Fruit fly (Drosophila melanogaster) whole organism, larva: ENCODE data around the gene CG34260.

ENCODE experiments used
- noc ChIP-seq: fragments of 200-800 bp; sonication (Bioruptor generic); optimal IDR thresholded peaks from 3 replicates; lab custom pipeline; 2019; ENCODE audit warnings: missing biosample characterization, mild to moderate bottlenecking, missing genetic modification characterization, moderate library complexity

The CG34260 gene

DNA sequence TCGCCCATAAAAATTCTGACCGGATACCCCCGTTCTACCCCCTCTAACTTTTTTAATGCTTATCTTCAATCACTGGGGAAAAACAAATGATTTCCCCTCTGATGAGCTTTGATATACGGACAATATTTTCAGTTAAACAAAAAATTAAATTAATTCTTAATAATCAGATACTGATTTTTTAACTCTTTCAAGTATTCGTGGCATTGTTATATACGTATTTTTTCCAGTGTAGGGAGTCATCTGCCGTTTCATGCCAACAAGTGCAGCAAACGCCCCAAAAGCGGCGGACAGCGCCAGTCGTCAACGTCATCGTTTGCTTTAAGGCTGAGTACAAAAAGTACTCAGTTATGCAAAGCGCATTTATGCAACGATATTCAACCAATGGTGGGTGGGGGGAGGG lies 13.2 kb upstream of the CG34260 start:
- TF ChIP-seq noc (tag; lab: Kevin White, UChicago): no peak

DNA sequence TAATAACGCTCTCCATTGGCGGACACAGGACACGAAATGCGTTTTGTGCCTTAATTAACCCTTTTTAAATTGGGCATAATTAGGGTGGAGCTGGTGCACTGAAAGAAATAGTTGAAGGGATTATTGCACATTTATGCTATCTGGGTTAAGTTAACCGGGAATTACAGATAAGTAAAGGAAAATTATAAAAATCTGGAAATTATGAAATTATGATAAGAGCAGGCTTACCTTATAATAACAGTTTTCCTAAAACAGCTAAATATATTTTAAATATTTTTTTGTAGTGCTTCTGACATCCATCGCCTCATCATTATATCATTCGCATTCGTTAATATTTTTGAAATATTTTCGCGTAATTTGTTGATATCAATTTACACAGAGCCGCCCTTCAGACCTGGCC lies 6.7 kb upstream of the CG34260 start:
- no peak for TF ChIP-seq noc (tag; lab: Kevin White, UChicago)

DNA sequence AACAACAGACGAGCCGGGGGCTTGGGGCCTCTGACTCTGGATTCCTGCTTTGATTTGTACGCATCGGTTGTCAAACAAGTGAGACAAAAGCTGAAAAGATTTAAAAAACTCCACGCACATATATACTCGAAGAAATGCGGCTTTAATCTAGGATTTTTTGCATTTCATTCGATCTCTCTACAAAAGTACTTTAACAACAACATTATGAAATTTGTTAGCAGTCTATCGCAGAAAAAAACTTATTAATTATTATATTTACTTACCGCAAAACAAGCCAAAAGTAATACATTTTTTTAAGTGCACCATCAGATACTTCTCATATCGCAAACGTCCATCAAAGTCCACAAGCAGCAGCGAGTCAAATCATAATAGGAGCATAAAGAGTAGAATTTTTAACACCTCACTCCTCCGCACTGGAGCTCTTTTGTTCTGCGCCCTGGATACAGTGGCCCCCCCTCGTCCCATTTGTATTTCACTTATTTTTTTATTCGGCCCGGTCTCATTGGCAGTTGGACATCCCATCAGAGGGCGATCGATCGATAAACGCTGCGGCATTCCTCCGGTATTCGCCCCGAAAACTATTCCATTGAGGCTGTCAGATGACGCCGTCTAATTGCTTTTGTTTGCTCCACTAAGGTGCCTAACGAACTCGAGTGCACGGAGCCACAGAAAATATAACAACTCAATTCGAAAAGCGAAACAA lies 3.3 kb upstream of the CG34260 start:
- no peak for TF ChIP-seq noc (tag; lab: Kevin White, UChicago)

DNA sequence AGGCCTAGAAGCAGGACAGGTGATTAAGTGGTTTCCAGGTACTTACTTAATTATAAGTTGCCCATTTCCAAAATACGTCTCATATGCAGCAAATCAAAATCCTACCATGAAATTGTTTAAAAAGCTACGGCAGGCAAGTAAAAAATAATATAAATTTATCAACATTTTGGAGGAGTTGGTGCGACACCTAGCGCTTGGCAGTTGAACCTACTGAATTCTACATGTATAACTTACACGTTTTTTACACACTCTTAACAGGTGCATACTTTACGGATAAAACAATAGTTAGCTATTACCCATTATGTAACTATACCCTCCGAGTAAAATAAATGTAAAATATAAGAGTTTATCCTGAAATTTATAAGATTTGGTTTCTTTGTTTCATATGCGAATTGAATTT lies 2.5 kb upstream of the CG34260 start:
- no peak for TF ChIP-seq noc (tag; lab: Kevin White, UChicago)

DNA sequence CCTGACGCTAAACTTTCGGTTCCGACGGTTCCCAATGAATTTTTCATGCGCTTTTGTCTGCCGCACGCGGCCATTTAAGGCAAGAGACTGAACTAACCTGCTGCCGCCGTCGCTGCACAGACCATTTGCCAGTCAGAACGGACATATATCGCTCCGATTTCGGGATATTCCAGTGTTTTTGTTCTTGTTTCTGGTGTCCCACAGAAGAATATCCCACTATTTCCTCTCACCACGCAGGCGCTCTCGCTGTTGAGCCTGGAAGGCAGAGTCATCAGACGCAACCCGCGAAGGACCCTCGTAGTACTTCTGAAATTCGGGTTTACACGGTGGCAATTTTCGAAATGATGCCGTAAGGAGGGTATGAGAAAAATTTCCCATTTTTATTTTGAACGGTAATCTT lies 5.2 kb downstream of the CG34260 start, which contains the start of gene cmpy:
cmpy (minus strand) TSS at position 101 of the 400 bp plus-strand sequence.
- TF ChIP-seq noc (tag; lab: Kevin White, UChicago): no peak

DNA sequence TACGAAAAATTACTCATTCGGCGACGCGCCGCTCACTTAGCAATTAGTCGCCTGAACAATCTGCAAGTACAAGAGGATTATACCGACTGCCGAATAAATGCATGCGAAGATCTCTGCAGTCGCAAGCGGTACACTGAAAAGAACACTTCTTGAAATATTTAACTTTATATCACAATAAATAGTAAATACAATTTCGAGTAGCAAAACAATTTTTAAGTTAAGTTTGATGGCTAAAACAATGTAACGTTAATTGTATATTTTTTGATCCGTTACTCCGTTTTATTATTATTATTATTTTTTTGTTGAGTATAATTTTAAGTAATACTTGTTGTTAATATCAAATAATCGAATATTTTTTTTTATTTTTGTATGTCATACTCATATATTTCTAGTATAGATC lies 15.5 kb downstream of the CG34260 start:
- no peak for TF ChIP-seq noc (tag; lab: Kevin White, UChicago)

DNA sequence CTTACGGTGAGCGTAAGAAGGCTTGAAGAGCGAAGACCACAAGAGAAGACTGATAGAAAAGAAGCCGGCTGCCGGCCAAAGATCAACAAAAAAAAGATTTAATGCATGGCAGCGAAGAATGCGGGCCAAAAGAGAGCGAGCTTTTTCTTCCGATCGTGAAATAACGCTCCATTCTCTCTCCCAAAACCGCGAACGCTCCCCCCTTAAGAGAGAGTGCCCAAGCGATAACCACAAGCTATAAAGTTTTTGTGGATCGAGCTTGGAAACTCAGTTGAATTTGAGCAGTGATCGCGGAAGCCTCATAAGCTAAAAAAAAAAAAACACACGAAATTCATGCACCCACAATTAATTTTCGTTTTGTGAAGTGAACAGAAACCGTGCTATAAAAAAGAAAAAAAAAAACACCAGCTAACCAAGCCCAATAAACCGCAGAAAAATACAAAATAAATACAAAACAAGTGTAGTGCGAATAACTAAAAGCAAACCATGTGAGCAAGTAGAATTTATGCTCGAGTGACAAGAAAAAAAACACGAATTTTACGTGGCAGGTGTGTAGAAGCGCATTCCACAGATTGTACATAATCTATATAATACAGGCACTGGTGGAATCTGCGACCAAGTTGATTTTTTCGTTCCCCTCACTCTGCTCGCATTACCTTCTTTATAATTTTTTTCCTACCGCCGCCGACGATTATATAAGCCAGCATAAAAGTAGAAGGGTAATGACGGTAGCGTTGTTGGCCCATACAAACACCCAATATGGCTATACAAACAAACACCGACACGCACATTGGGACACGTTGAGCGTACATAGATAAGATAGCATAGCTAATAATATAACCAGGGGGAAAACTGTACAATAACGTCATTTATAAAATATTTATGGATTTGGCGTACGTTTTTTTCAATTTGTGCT lies 16.7 kb downstream of the CG34260 start, which contains the start of gene CG13252:
CG13252 (plus strand) TSS at position 269 of the 916 bp plus-strand sequence.
- no peak for TF ChIP-seq noc (tag; lab: Kevin White, UChicago)

DNA sequence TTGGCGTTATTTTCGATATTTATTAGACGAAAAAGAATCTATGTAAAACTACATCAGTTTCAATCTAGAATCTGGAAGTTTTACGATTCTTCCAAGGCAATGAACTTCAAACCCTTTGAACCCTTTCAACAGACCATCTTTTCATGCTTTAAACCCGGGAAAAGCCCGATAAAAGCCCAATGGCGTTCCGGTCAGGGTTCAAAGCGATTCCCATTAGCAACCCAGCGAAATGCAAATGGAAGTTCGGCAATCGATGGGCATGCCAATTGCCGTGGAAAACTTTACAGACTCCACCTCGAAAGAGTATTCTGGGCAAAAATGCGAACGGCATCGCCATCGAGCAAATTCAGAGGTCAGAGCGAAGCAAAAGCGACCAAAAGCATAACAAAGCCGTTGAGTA lies 18.6 kb downstream of the CG34260 start:
- no peak for TF ChIP-seq noc (tag; lab: Kevin White, UChicago)

DNA sequence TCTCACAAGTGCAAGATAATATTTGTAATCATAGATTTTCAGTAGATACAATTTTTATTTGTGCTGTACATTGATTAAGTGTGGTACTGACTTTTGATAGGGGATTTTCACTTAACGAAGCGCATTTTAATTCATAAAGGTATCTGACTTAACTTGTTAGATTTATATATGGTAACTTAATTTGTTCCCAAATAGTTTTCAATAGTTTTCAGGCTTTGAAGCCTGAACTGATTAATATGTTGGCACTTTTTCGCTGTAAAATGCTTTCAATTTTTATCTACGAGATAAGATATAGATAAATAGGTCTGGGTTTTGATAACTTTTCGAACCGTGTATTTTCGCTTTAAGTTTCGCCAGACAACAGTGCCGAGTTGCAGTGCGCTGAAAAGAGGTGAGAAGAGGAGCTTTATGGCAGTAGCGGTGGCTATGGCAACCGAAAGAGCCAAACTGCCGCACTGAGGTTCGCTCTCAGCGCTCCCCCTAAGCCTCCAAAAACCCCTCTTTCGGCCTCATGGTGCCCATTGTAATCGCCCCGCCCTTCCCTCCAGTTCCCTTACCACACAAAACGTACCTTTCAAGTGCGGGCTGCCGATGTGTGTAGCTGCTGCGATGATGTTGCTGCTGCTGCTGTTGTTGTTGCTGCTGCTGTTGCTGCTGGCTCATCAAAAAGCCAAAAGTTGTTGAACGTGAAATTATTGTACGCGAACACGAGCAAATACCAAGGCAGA lies 19.8 kb downstream of the CG34260 start:
- no peak for TF ChIP-seq noc (tag; lab: Kevin White, UChicago)

DNA sequence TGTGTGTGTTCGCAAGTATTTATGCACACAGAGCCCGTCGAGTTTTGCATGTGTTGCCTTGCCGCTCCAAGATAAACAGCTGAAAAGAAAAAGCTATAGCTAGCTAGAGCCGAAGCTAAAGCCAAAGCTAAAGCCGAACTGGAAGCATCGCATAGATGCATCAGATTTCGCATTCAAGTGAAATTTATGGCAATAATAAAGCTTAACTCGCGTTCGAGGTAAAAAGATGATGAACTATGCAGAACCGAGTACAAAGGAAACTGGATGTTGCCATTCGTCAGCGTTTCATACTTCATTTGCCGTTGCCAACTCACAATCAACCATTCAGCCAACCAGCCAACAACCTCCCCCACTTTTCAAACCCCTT lies 20.3 kb downstream of the CG34260 start:
- TF ChIP-seq noc (tag; lab: Kevin White, UChicago): no peak

DNA sequence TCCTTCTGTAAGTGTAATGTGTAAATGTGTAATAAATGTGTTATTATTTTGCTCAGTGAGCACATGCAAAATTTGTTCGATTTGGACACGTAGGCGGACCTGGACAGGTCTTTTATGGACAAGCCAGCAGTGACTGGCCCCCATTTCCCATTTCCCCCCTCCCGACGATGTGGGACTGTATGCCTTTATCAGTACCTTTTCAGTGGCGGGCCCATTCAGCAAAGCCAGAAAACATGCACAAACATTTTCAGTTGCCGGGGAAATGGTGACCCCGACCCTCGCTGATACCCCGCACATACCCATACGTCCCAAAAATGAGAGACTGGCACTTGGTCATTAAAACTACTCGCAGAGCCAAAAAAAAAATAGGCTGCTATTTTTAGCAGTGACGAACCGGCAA lies 22.4 kb downstream of the CG34260 start:
- TF ChIP-seq noc (tag; lab: Kevin White, UChicago): no peak

DNA sequence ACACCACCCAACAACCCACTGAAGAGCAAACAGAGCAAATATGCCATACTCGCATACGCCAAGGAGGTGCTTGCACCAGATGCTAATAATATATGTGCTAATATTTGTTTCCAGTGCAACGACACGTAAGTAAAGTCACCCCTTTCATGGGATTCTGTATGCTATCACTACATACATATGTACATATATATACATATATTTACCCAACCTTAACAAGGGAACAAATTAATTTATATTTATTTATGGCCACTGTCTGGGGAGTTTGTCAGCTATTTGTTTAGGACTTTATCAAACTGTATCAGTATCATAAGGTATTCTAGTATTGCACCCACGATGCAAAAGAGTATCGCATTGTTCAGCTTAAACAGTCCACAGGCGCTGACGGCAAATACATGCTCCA lies 23.4 kb downstream of the CG34260 start:
- no peak for TF ChIP-seq noc (tag; lab: Kevin White, UChicago)

DNA sequence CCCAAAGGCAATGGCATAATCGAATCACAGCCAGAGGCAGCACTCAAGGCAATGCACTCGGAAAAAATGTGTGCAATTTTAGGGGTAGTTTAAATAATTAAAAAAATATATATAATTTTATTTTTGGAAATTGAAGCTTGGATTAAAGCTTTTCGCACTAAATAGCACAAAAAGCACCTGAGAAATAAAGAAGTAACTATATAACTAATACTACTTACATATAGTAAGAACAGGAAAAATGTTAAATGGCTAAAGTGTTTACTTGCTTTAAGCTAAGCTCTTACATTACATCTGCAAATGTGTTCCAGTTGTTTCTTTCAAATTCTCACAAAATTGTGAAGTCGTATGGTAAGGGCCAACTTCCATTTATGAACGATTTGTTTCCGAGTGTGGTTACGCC lies 25.5 kb downstream of the CG34260 start, which contains the start of gene Gr77a:
Gr77a (minus strand) TSS at position 17 of the 400 bp plus-strand sequence.
- TF ChIP-seq noc (tag; lab: Kevin White, UChicago): no peak

DNA sequence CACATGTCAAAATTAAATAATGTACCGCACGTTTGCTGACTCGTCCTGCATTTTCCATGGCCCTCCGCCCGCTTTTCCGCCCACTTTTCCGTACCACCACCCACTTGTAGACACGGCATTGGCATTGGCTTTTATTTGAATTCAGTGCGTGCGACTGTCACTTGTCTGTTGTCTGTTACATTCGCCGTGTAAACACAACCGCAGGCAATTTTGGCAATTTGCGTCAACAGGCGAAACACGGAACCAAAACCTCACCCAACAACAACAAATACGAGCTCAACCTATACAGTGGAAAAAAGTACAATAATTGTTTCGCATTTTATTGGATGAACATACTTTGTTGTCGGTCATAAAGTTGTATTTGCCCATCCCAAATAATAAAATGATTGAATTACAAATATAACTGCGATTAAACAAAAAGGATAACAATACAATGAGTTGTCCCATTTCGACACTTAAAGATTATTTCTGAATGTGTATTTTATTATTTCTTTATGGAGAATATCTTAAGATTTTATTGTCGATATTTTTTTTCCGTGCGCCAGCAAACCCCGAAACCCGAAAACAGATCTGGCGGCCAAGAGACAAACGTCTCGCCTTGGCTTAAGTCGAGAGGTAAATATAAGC lies 33.5 kb downstream of the CG34260 start:
- TF ChIP-seq noc (tag; lab: Kevin White, UChicago): no peak

DNA sequence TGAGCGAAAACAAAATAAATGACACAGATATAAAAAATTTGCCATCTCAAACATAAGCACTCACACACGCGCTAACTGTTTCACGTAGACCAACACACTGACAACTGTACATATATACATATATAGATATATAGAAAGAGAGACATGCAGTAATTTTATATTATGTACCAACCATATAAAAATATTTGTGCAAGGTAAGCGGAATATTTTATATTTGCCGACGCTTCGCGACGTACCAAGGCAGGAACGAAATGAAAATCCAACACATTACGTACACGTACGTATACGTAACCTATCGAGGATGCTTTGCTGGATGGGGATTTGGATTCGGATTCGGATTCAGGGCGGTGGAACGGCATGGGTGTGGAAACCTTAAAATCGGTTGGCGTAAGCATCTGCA lies 34.7 kb downstream of the CG34260 start:
- no peak for TF ChIP-seq noc (tag; lab: Kevin White, UChicago)
